Worm (Caenorhabditis elegans) whole organism, L4/young adult: ENCODE data around the gene Y94H6A.7.

Source experiments
- W03F9.2 ChIP-seq: fragments of 150-350 bp; optimal IDR thresholded peaks from 2 replicates; lab custom pipeline; 2014; ENCODE audit warnings: missing biosample characterization, missing genetic modification characterization
- dao-5 ChIP-seq: sonication (generic microtip); optimal IDR thresholded peaks from 2 replicates; lab custom pipeline; 2016; ENCODE audit warnings: missing genotype, missing genetic modification characterization, moderate library complexity, missing compliant biosample characterization
- him-1 ChIP-seq: sonication (generic microtip); optimal IDR thresholded peaks from 2 replicates; lab custom pipeline; 2016; ENCODE audit warnings: missing genotype, missing genetic modification reagents, missing genetic modification characterization, missing compliant biosample characterization

ce11 chrIV:2750607-2751006 lies 34.2 kb upstream of the Y94H6A.7 start:
- TF ChIP-seq W03F9.2 (tag; lab: Kevin White, UChicago) (no peak), him-1 (tag; lab: Kevin White, UChicago) (no peak), dao-5 (tag; lab: Kevin White, UChicago) (no peak)
